Fruit fly (Drosophila melanogaster) whole organism, embryonic: ENCODE results near the gene snz.

Source experiments
- Aef1 ChIP-seq: fragments of 200-800 bp; sonication (Bioruptor generic); IDR thresholded peaks from 3 replicates; pipeline ENCODE4 v1.3.6; 2022; ENCODE audit warnings: missing biosample characterization, missing genetic modification characterization
- BEAF-32 ChIP-seq: fragments of 200-800 bp; sonication (Bioruptor generic); optimal IDR thresholded peaks from 3 replicates; lab custom pipeline; 2017; ENCODE audit warnings: missing biosample characterization, missing genetic modification characterization, mild to moderate bottlenecking, moderate library complexity, missing genetic modification reagents
- CG10274 ChIP-seq: fragments of 200-800 bp; sonication (Bioruptor generic); optimal IDR thresholded peaks from 3 replicates; lab custom pipeline; 2017; ENCODE audit warnings: missing biosample characterization, mild to moderate bottlenecking, missing genetic modification characterization
- CG10462 ChIP-seq: fragments of 200-800 bp; sonication (Bioruptor generic); optimal IDR thresholded peaks from 2 replicates; lab custom pipeline; 2016; ENCODE audit warnings: missing biosample characterization, missing genetic modification characterization
- CG10543 ChIP-seq: fragments of 200-800 bp; sonication (Bioruptor generic); optimal IDR thresholded peaks from 3 replicates; lab custom pipeline; 2017; ENCODE audit warnings: missing biosample characterization, mild to moderate bottlenecking, missing genetic modification characterization, moderate library complexity
- CG10565 ChIP-seq: fragments of 200-800 bp; sonication (Bioruptor generic); optimal IDR thresholded peaks from 3 replicates; lab custom pipeline; 2016; ENCODE audit warnings: missing biosample characterization, mild to moderate bottlenecking, missing genetic modification characterization
- CG10979 ChIP-seq: fragments of 200-800 bp; sonication (Bioruptor generic); optimal IDR thresholded peaks from 2 replicates; lab custom pipeline; 2018; ENCODE audit warnings: missing biosample characterization, mild to moderate bottlenecking, missing genetic modification characterization, moderate library complexity
- CG11093 ChIP-seq: fragments of 200-800 bp; sonication (Bioruptor generic); IDR thresholded peaks from 3 replicates; pipeline ENCODE4 v1.3.6; 2022; ENCODE audit warnings: missing biosample characterization, missing genetic modification characterization
- CG13775 ChIP-seq: fragments of 200-800 bp; sonication (Bioruptor generic); optimal IDR thresholded peaks from 3 replicates; lab custom pipeline; 2017; ENCODE audit warnings: missing biosample characterization, mild to moderate bottlenecking, missing genetic modification characterization
- CG17612 ChIP-seq: fragments of 200-800 bp; sonication (Bioruptor generic); IDR thresholded peaks from 2 replicates; pipeline ENCODE4 v1.3.6; 2022; ENCODE audit warnings: missing biosample characterization, missing genetic modification characterization
- CG2120 ChIP-seq: fragments of 200-800 bp; sonication (Bioruptor generic); optimal IDR thresholded peaks from 3 replicates; lab custom pipeline; 2016; ENCODE audit warnings: missing biosample characterization, missing genetic modification characterization
- CG31365 ChIP-seq: fragments of 200-800 bp; sonication (Bioruptor generic); optimal IDR thresholded peaks from 2 replicates; lab custom pipeline; 2018; ENCODE audit warnings: missing biosample characterization, mild to moderate bottlenecking, missing genetic modification characterization
- CG33213 ChIP-seq: fragments of 200-800 bp; sonication (Bioruptor generic); optimal IDR thresholded peaks from 3 replicates; lab custom pipeline; 2016; ENCODE audit warnings: missing biosample characterization, missing genetic modification characterization
- CG3838 ChIP-seq: fragments of 200-800 bp; sonication (Bioruptor generic); optimal IDR thresholded peaks from 3 replicates; lab custom pipeline; 2016; ENCODE audit warnings: missing biosample characterization, missing genetic modification characterization
- CG3995 ChIP-seq: fragments of 200-800 bp; sonication (Bioruptor generic); optimal IDR thresholded peaks from 3 replicates; lab custom pipeline; 2016; ENCODE audit warnings: missing biosample characterization, missing genetic modification characterization
- CG4360 ChIP-seq: fragments of 200-800 bp; sonication (Bioruptor generic); IDR thresholded peaks from 2 replicates; pipeline ENCODE4 v1.3.6; 2022; ENCODE audit warnings: missing biosample characterization, missing genetic modification characterization
- CG6791 ChIP-seq: fragments of 200-800 bp; sonication (Bioruptor generic); IDR thresholded peaks from 3 replicates; pipeline ENCODE4 v1.3.6; 2022; ENCODE audit warnings: missing biosample characterization, missing genetic modification characterization; ENCODE audit not compliant: partially characterized antibody
- CG6854 ChIP-seq: fragments of 200-800 bp; sonication (Bioruptor generic); optimal IDR thresholded peaks from 3 replicates; lab custom pipeline; 2017; ENCODE audit warnings: missing biosample characterization, mild to moderate bottlenecking, missing genetic modification characterization
- CG8290 ChIP-seq, 3 experiments: fragments of 200-800 bp; sonication (Bioruptor generic); optimal IDR thresholded peaks; 2 replicates each; lab custom pipeline; 2016 to 2019; ENCODE audit warnings: missing biosample characterization in 3 of 3, missing genetic modification characterization in 3 of 3, mild to moderate bottlenecking in 2 of 3, moderate library complexity in 1 of 3
- CG8924 ChIP-seq: fragments of 200-800 bp; optimal IDR thresholded peaks from 3 replicates; lab custom pipeline; 2019; ENCODE audit warnings: missing biosample characterization, mild to moderate bottlenecking, missing genetic modification characterization, moderate library complexity
- CG9727 ChIP-seq: fragments of 200-800 bp; sonication (Bioruptor generic); optimal IDR thresholded peaks from 3 replicates; lab custom pipeline; 2017; ENCODE audit warnings: missing biosample characterization, mild to moderate bottlenecking, missing genetic modification characterization
- Dad ChIP-seq: fragments of 200-800 bp; sonication (Bioruptor generic); optimal IDR thresholded peaks from 3 replicates; lab custom pipeline; 2016; ENCODE audit warnings: missing biosample characterization, missing genetic modification characterization
- Dip2 ChIP-seq: fragments of 200-800 bp; sonication (Bioruptor generic); IDR thresholded peaks from 2 replicates; pipeline ENCODE4 v1.3.6; 2022; ENCODE audit warnings: missing biosample characterization, missing genetic modification characterization
- H15 ChIP-seq: fragments of 200-800 bp; sonication (Bioruptor generic); IDR thresholded peaks from 3 replicates; pipeline ENCODE4 v1.3.6; 2022; ENCODE audit warnings: missing biosample characterization, missing genetic modification characterization
- HHEX ChIP-seq: fragments of 200-800 bp; sonication (Bioruptor generic); optimal IDR thresholded peaks from 3 replicates; lab custom pipeline; 2017; ENCODE audit warnings: missing biosample characterization, mild to moderate bottlenecking, missing genetic modification characterization, missing genetic modification reagents
- Kr ChIP-seq: fragments of 200-800 bp; sonication (Bioruptor generic); optimal IDR thresholded peaks from 2 replicates; lab custom pipeline; 2017; ENCODE audit warnings: missing biosample characterization, mild to moderate bottlenecking, missing genetic modification characterization
- Lhr ChIP-seq: fragments of 200-800 bp; sonication (Bioruptor generic); optimal IDR thresholded peaks from 3 replicates; lab custom pipeline; 2017; ENCODE audit warnings: mild to moderate bottlenecking, missing biosample characterization, missing genetic modification reagents, missing genetic modification characterization
- Mad ChIP-seq: fragments of 200-800 bp; sonication (Bioruptor generic); optimal IDR thresholded peaks from 2 replicates; lab custom pipeline; 2016; ENCODE audit warnings: missing biosample characterization, missing genetic modification characterization
- Mrtf ChIP-seq: fragments of 200-800 bp; sonication (Bioruptor generic); IDR thresholded peaks from 3 replicates; pipeline ENCODE4 v1.3.6; 2022; ENCODE audit warnings: missing biosample characterization, missing genetic modification characterization
- NFAT ChIP-seq: fragments of 200-800 bp; sonication (Bioruptor generic); IDR thresholded peaks from 2 replicates; pipeline ENCODE4 v1.3.6; 2022; ENCODE audit warnings: missing biosample characterization, missing genetic modification characterization
- Rx ChIP-seq: fragments of 200-800 bp; sonication (Bioruptor generic); IDR thresholded peaks from 2 replicates; pipeline ENCODE4 v1.3.6; 2022; ENCODE audit warnings: missing biosample characterization, missing genetic modification characterization
- Xbp1 ChIP-seq: fragments of 200-800 bp; sonication (Bioruptor generic); optimal IDR thresholded peaks from 3 replicates; lab custom pipeline; 2016; ENCODE audit warnings: missing biosample characterization, mild to moderate bottlenecking, missing genetic modification characterization
- YL-1 ChIP-seq: fragments of 200-800 bp; sonication (Bioruptor generic); optimal IDR thresholded peaks from 3 replicates; lab custom pipeline; 2017; ENCODE audit warnings: missing biosample characterization, mild to moderate bottlenecking, missing genetic modification characterization
- abd-A ChIP-seq: fragments of 200-800 bp; sonication (Bioruptor generic); optimal IDR thresholded peaks from 3 replicates; lab custom pipeline; 2019; ENCODE audit warnings: missing biosample characterization, mild to moderate bottlenecking, missing genetic modification characterization, moderate library complexity
- bigmax ChIP-seq: fragments of 200-800 bp; sonication (Bioruptor generic); optimal IDR thresholded peaks from 2 replicates; lab custom pipeline; 2018; ENCODE audit warnings: missing biosample characterization, mild to moderate bottlenecking, missing genetic modification characterization
- chif ChIP-seq, 2 experiments: fragments of 200-800 bp; sonication (Bioruptor generic); optimal IDR thresholded peaks; 3 replicates each; lab custom pipeline; 2016; ENCODE audit warnings: missing biosample characterization in 2 of 2, missing genetic modification characterization in 2 of 2
- da ChIP-seq: fragments of 200-800 bp; sonication (Bioruptor generic); optimal IDR thresholded peaks from 2 replicates; lab custom pipeline; 2016; ENCODE audit warnings: missing biosample characterization, missing genetic modification characterization
- esg ChIP-seq: fragments of 200-800 bp; sonication (Bioruptor generic); conservative IDR thresholded peaks from 2 replicates; pipeline ENCODE4 v1.3.6; 2022; ENCODE audit warnings: missing biosample characterization, missing genetic modification characterization
- fu2 ChIP-seq: fragments of 200-800 bp; sonication (Bioruptor generic); optimal IDR thresholded peaks from 2 replicates; lab custom pipeline; 2016; ENCODE audit warnings: missing biosample characterization, missing genetic modification characterization
- gcm2 ChIP-seq: fragments of 200-800 bp; sonication (Bioruptor generic); optimal IDR thresholded peaks from 2 replicates; lab custom pipeline; 2016; ENCODE audit warnings: missing biosample characterization, missing genetic modification characterization
- gro ChIP-seq: fragments of 200-800 bp; sonication (Bioruptor generic); optimal IDR thresholded peaks from 2 replicates; lab custom pipeline; 2016; ENCODE audit warnings: missing biosample characterization, missing genetic modification characterization
- h ChIP-seq: fragments of >200 bp; optimal IDR thresholded peaks from 2 replicates; lab custom pipeline; 2017
- ham ChIP-seq: fragments of 200-800 bp; sonication (Bioruptor generic); IDR thresholded peaks from 2 replicates; pipeline ENCODE4 v1.3.6; 2022; ENCODE audit warnings: missing biosample characterization, missing genetic modification characterization
- ind ChIP-seq: fragments of 200-800 bp; sonication (Bioruptor generic); optimal IDR thresholded peaks from 3 replicates; lab custom pipeline; 2016; ENCODE audit warnings: missing biosample characterization, missing genetic modification characterization
- kni ChIP-seq: fragments of 200-800 bp; sonication (Bioruptor generic); optimal IDR thresholded peaks from 3 replicates; lab custom pipeline; 2017; ENCODE audit warnings: mild to moderate bottlenecking, missing biosample characterization, missing genetic modification reagents, missing genetic modification characterization
- mirr ChIP-seq: fragments of 200-800 bp; sonication (Bioruptor generic); optimal IDR thresholded peaks from 3 replicates; lab custom pipeline; 2018; ENCODE audit warnings: missing biosample characterization, mild to moderate bottlenecking, missing genetic modification characterization
- row ChIP-seq: fragments of 200-800 bp; sonication (Bioruptor generic); IDR thresholded peaks from 3 replicates; pipeline ENCODE4 v1.3.6; 2022; ENCODE audit warnings: missing biosample characterization, missing genetic modification characterization
- sens ChIP-seq: fragments of 200-800 bp; sonication (Bioruptor generic); peaks from one replicate; lab custom pipeline; 2016; ENCODE audit warnings: missing biosample characterization, missing genetic modification characterization
- sr ChIP-seq: fragments of 200-800 bp; sonication (Bioruptor generic); IDR thresholded peaks from 3 replicates; pipeline ENCODE4 v1.3.6; 2022; ENCODE audit warnings: missing biosample characterization, missing genetic modification characterization
- tgo ChIP-seq: fragments of 200-800 bp; sonication (Bioruptor generic); IDR thresholded peaks from 3 replicates; pipeline ENCODE4 v1.3.6; 2022; ENCODE audit warnings: missing biosample characterization, missing genetic modification characterization
- unpg ChIP-seq: fragments of 200-800 bp; sonication (Bioruptor generic); optimal IDR thresholded peaks from 3 replicates; lab custom pipeline; 2018; ENCODE audit warnings: missing biosample characterization, mild to moderate bottlenecking, missing genetic modification characterization, moderate library complexity

snz gene

DNA sequence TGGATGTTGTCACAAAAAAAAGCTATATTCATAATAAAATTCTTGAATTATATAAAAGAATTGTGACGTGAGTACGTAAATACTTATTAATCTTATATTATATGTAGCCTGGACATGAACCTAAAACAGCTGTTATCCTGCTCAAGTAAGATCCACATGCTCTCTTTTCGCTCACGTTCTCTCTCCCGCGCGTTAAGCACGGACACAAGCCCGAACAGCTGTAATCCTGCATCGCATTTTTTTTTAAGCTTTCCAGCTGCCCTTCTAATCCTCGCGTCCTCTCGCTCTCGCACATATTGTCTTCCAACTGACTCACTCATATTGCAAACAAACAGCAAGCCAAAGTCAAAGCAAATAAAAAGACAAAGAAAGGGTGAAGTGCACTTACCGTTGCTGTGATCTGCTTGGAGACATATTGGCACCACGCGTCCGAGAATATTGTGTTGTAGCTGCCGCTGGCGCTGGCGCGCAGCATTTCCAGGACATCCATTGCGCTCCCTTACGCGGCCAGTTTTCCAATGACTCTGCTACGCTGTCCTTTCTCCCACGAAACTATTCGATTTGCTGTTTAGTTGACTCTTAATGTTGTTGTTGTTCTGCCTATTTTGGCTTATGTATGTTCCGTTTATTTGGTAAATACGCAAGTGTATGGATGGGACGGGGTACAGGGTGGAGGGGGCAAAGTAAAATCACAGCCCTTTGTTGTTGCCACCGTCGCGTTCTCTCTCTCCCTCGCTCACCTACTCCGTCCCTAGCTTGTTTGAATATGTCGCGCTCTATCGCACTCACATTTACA, 55.4 kb downstream of the snz start (continued):
- no peak for TF ChIP-seq Mrtf (GFP tag; lab: Robert Waterston, UW)
- no peak for TF ChIP-seq ind (GFP tag; lab: Kevin White, UChicago)
- no peak for TF ChIP-seq CG2120
- TF ChIP-seq CG6854 (GFP tag; lab: Kevin White, UChicago): no peak
- peak; percentile 21 for TF ChIP-seq HHEX (GFP tag; lab: Kevin White, UChicago)
- TF ChIP-seq CG10979 (tag; lab: Kevin White, UChicago): no peak
- TF ChIP-seq Lhr (GFP tag; lab: Kevin White, UChicago): no peak
- TF ChIP-seq CG31365 (tag; lab: Kevin White, UChicago): no peak
- TF ChIP-seq CG10543 (GFP tag; lab: Kevin White, UChicago): no peak
- TF ChIP-seq da (GFP tag; lab: Kevin White, UChicago): no peak
- TF ChIP-seq CG10274 (GFP tag; lab: Kevin White, UChicago): no peak
- TF ChIP-seq kni (GFP tag; lab: Kevin White, UChicago): peak; percentile 6
- TF ChIP-seq CG8924 (tag; lab: Kevin White, UChicago): no peak
- no peak for TF ChIP-seq YL-1
- TF ChIP-seq sens: no peak
- no peak for TF ChIP-seq gcm2 (GFP tag; lab: Kevin White, UChicago)
- TF ChIP-seq CG13775 (GFP tag; lab: Kevin White, UChicago): no peak
- TF ChIP-seq CG4360 (GFP tag; lab: Robert Waterston, UW): peak; percentile 83
- no peak for TF ChIP-seq bigmax (GFP tag; lab: Kevin White, UChicago)
- TF ChIP-seq Xbp1 (GFP tag; lab: Kevin White, UChicago): no peak
- no peak for TF ChIP-seq Dip2
- TF ChIP-seq sr (GFP tag; lab: Robert Waterston, UW): no peak
- TF ChIP-seq H15 (GFP tag; lab: Robert Waterston, UW): no peak
- TF ChIP-seq Dad (GFP tag; lab: Kevin White, UChicago): no peak
- TF ChIP-seq Rx (GFP tag; lab: Robert Waterston, UW): no peak
- no peak for TF ChIP-seq gro (GFP tag; lab: Kevin White, UChicago)
- TF ChIP-seq ham (GFP tag; lab: Robert Waterston, UW): no peak
- TF ChIP-seq unpg (GFP tag; lab: Kevin White, UChicago): no peak
- TF ChIP-seq CG9727: no peak
- no peak for TF ChIP-seq tgo (GFP tag; lab: Robert Waterston, UW)
- TF ChIP-seq CG3995 (GFP tag; lab: Kevin White, UChicago): no peak
- peak; percentile 7 for TF ChIP-seq mirr (GFP tag; lab: Kevin White, UChicago)
- TF ChIP-seq esg (GFP tag; lab: Robert Waterston, UW): no peak
- TF ChIP-seq CG17612 (GFP tag; lab: Robert Waterston, UW): no peak
- no peak for TF ChIP-seq Kr (GFP tag; lab: Kevin White, UChicago)
- TF ChIP-seq CG3838 (GFP tag; lab: Kevin White, UChicago): no peak
- no peak for TF ChIP-seq row
- TF ChIP-seq chif (GFP tag; optimal IDR thresholded peaks at IDR 0.05; lab: Kevin White, UChicago): no peak
- 0 out of 3 replicates have a peak, but pooled peaks have one; percentile 16 for TF ChIP-seq CG6791 (GFP tag; lab: Robert Waterston, UW)
- TF ChIP-seq fu2: no peak
- no peak for TF ChIP-seq CG11093 (GFP tag; lab: Robert Waterston, UW)
- TF ChIP-seq Aef1 (GFP tag; lab: Robert Waterston, UW): peak; percentile 88
- TF ChIP-seq CG33213 (GFP tag; lab: Kevin White, UChicago): no peak
- TF ChIP-seq CG10462 (GFP tag; lab: Kevin White, UChicago): no peak
- no peak for TF ChIP-seq CG8290 (GFP tag; optimal IDR thresholded peaks at IDR 0.05; lab: Kevin White, UChicago)
- TF ChIP-seq CG8290 (tag; optimal IDR thresholded peaks at IDR 0.05; lab: Kevin White, UChicago): peak in 1 of 2 experiments; percentile 59
- no peak for TF ChIP-seq CG10565 (GFP tag; lab: Kevin White, UChicago)
- no peak for TF ChIP-seq abd-A (tag; lab: Kevin White, UChicago)
- no peak for TF ChIP-seq h
- TF ChIP-seq NFAT (GFP tag; lab: Robert Waterston, UW): peak; percentile 52
- TF ChIP-seq BEAF-32: peak; percentile 1
- no peak for TF ChIP-seq Mad (GFP tag; lab: Kevin White, UChicago)
